Worm (Caenorhabditis elegans) whole organism, L4 larva: ENCODE results near the gene cah-4.

Source experiments
- F10B5.3 ChIP-seq: sonication (generic microtip); optimal IDR thresholded peaks from 2 replicates; lab custom pipeline; 2016; ENCODE audit warnings: mild to moderate bottlenecking, missing genetic modification characterization, missing compliant biosample characterization
- F44E2.7 ChIP-seq: fragments of 200-800 bp; sonication (Bioruptor generic); IDR thresholded peaks from 2 replicates; pipeline ENCODE4 v2.1.2; 2022; ENCODE audit warnings: missing genetic modification characterization, missing compliant biosample characterization
- R02D3.7 ChIP-seq: fragments of 150-350 bp; sonication (generic microtip); optimal IDR thresholded peaks from 3 replicates; lab custom pipeline; 2014; ENCODE audit warnings: missing biosample characterization, missing genetic modification characterization
- T26A8.4 ChIP-seq: fragments of 200-800 bp; sonication (Bioruptor generic); IDR thresholded peaks from 2 replicates; pipeline ENCODE4 v1.3.6; 2022; ENCODE audit warnings: missing genetic modification characterization, missing compliant biosample characterization
- Y48G9A.11 ChIP-seq: fragments of 200-800 bp; sonication (Bioruptor generic); IDR thresholded peaks from 2 replicates; pipeline ENCODE4 v1.3.6; 2022; ENCODE audit warnings: missing genetic modification reagents, missing genetic modification characterization, missing compliant biosample characterization
- ZK337.2 ChIP-seq: fragments of 200-800 bp; sonication (Bioruptor generic); IDR thresholded peaks from 2 replicates; pipeline ENCODE4 v1.3.6; 2022; ENCODE audit warnings: missing genetic modification reagents, missing genetic modification characterization, missing compliant biosample characterization
- aha-1 ChIP-seq: fragments of 150-350 bp; peaks from one replicate; lab custom pipeline; 2014; ENCODE audit warnings: missing biosample characterization, missing genetic modification characterization
- ama-1 ChIP-seq: fragments of 150-350 bp; optimal IDR thresholded peaks from 2 replicates; lab custom pipeline; 2014; ENCODE audit warnings: inconsistent platforms, mixed read lengths
- ceh-44 ChIP-seq: fragments of 200-800 bp; sonication (Bioruptor generic); IDR thresholded peaks from 2 replicates; pipeline ENCODE4 v1.3.6; 2022; ENCODE audit warnings: missing genetic modification reagents, missing genetic modification characterization, missing compliant biosample characterization
- ces-1 ChIP-seq: fragments of 150-350 bp; sonication (generic microtip); optimal IDR thresholded peaks from 4 replicates; lab custom pipeline; 2014; ENCODE audit warnings: missing biosample characterization, missing genetic modification reagents, missing genetic modification characterization
- ctbp-1 ChIP-seq: fragments of 200-800 bp; sonication (Bioruptor generic); IDR thresholded peaks from 2 replicates; pipeline ENCODE4 v1.3.6; 2022; ENCODE audit warnings: missing genetic modification reagents, missing genetic modification characterization, missing compliant biosample characterization
- daf-16 ChIP-seq, 3 experiments: sonication (generic microtip); optimal IDR thresholded peaks; 2 replicates each; lab custom pipeline; 2016 to 2017; ENCODE audit warnings: missing genetic modification characterization in 3 of 3, missing genetic modification reagents in 3 of 3, mild to moderate bottlenecking in 2 of 3, missing compliant biosample characterization in 2 of 3, missing biosample characterization in 1 of 3, moderate library complexity in 1 of 3
- dmd-8 ChIP-seq: fragments of 200-800 bp; sonication (Bioruptor generic); IDR thresholded peaks from 2 replicates; pipeline ENCODE4 v1.3.6; 2022; ENCODE audit warnings: missing genetic modification characterization, missing compliant biosample characterization
- dmd-9 ChIP-seq: fragments of 200-800 bp; sonication (Bioruptor generic); IDR thresholded peaks from 2 replicates; pipeline ENCODE4 v1.3.6; 2022; ENCODE audit warnings: missing genetic modification reagents, missing genetic modification characterization, missing compliant biosample characterization
- dpl-1 ChIP-seq: fragments of 150-350 bp; optimal IDR thresholded peaks from 2 replicates; lab custom pipeline; 2014; ENCODE audit warnings: missing biosample characterization, missing genetic modification reagents, missing genetic modification characterization
- duxl-1 ChIP-seq: sonication (generic microtip); optimal IDR thresholded peaks from 2 replicates; lab custom pipeline; 2016; ENCODE audit warnings: mild to moderate bottlenecking, missing genetic modification characterization, moderate library complexity, missing compliant biosample characterization; ENCODE audit not compliant: poor library complexity
- egl-43 ChIP-seq: fragments of 200-800 bp; sonication (Bioruptor generic); IDR thresholded peaks from 2 replicates; pipeline ENCODE4 v1.3.6; 2022; ENCODE audit warnings: missing genetic modification reagents, missing genetic modification characterization, missing compliant biosample characterization
- fkh-10 ChIP-seq: fragments of 150-350 bp; optimal IDR thresholded peaks from 2 replicates; lab custom pipeline; 2014; ENCODE audit warnings: missing biosample characterization, missing genetic modification reagents, missing genetic modification characterization
- hlh-11 ChIP-seq: fragments of 200-800 bp; sonication (Bioruptor generic); optimal IDR thresholded peaks from 2 replicates; lab custom pipeline; 2018; ENCODE audit warnings: mild to moderate bottlenecking, missing genetic modification characterization, missing compliant biosample characterization
- hlh-30 ChIP-seq: sonication (generic microtip); optimal IDR thresholded peaks from 2 replicates; lab custom pipeline; 2017; ENCODE audit warnings: antibody characterized with exemption, mild to moderate bottlenecking, missing genetic modification characterization, missing compliant biosample characterization; ENCODE audit not compliant: insufficient read depth
- hmg-1.1 ChIP-seq: fragments of 200-800 bp; sonication (Bioruptor generic); IDR thresholded peaks from 2 replicates; pipeline ENCODE4 v1.3.6; 2022; ENCODE audit warnings: missing genetic modification reagents, missing genetic modification characterization, missing compliant biosample characterization
- jun-1 ChIP-seq: fragments of 150-350 bp; optimal IDR thresholded peaks from 2 replicates; lab custom pipeline; 2014; ENCODE audit warnings: missing biosample characterization, missing genetic modification reagents, missing genetic modification characterization
- lim-7 ChIP-seq: fragments of 200-800 bp; sonication (Bioruptor generic); IDR thresholded peaks from 2 replicates; pipeline ENCODE4 v1.3.6; 2022; ENCODE audit warnings: missing genetic modification characterization, missing compliant biosample characterization
- lin-13 ChIP-seq: fragments of 150-350 bp; optimal IDR thresholded peaks from 2 replicates; lab custom pipeline; 2014; ENCODE audit warnings: missing biosample characterization, missing genetic modification reagents, missing genetic modification characterization
- lsy-2 ChIP-seq, 2 experiments: fragments of 150-350 bp in 1 of 2; sonication (generic microtip) in 1 of 2; optimal IDR thresholded peaks; 2 replicates each; lab custom pipeline; 2014 to 2017; ENCODE audit warnings: missing biosample characterization in 2 of 2, missing genetic modification characterization in 2 of 2
- nhr-10 ChIP-seq: fragments of 150-350 bp; optimal IDR thresholded peaks from 2 replicates; lab custom pipeline; 2014; ENCODE audit warnings: missing biosample characterization, missing genetic modification characterization
- nhr-11 ChIP-seq: fragments of 150-350 bp; optimal IDR thresholded peaks from 2 replicates; lab custom pipeline; 2014; ENCODE audit warnings: missing biosample characterization, missing genetic modification characterization
- nhr-111 ChIP-seq: fragments of 200-800 bp; sonication (Bioruptor generic); optimal IDR thresholded peaks from 2 replicates; lab custom pipeline; 2018; ENCODE audit warnings: mild to moderate bottlenecking, missing genetic modification characterization, missing compliant biosample characterization
- nhr-25 ChIP-seq: sonication (generic microtip); optimal IDR thresholded peaks from 2 replicates; lab custom pipeline; 2017; ENCODE audit warnings: missing genetic modification characterization, mild to moderate bottlenecking, missing compliant biosample characterization, antibody characterized with exemption, moderate library complexity, borderline replicate concordance; ENCODE audit not compliant: insufficient read depth
- nhr-76 ChIP-seq: fragments of 150-350 bp; optimal IDR thresholded peaks from 2 replicates; lab custom pipeline; 2014; ENCODE audit warnings: missing biosample characterization, missing genetic modification characterization
- nhr-77 ChIP-seq: fragments of 150-350 bp; optimal IDR thresholded peaks from 2 replicates; lab custom pipeline; 2014; ENCODE audit warnings: missing biosample characterization, missing genetic modification characterization
- sdz-12 ChIP-seq: fragments of 200-800 bp; sonication (Bioruptor generic); optimal IDR thresholded peaks from 2 replicates; lab custom pipeline; 2018; ENCODE audit warnings: mild to moderate bottlenecking, missing genetic modification characterization, missing compliant biosample characterization
- skn-1 ChIP-seq: fragments of 150-350 bp; optimal IDR thresholded peaks from 2 replicates; lab custom pipeline; 2014; ENCODE audit warnings: missing biosample characterization, missing genetic modification characterization
- spr-1 ChIP-seq: sonication (generic microtip); optimal IDR thresholded peaks from 2 replicates; lab custom pipeline; 2016; ENCODE audit warnings: mild to moderate bottlenecking, missing genetic modification characterization, missing compliant biosample characterization
- unc-39 ChIP-seq: sonication (generic microtip); optimal IDR thresholded peaks from 2 replicates; lab custom pipeline; 2017; ENCODE audit warnings: missing biosample characterization, missing genetic modification characterization
- unc-62 ChIP-seq, 3 experiments: fragments of 150-350 bp in 1 of 3; sonication (generic microtip); optimal IDR thresholded peaks in 2 of 3; peaks in 1 of 3; 1 replicate in 1 of 3; 2 replicates in 2 of 3; lab custom pipeline; 2014 to 2017; ENCODE audit warnings: missing biosample characterization in 3 of 3, missing genetic modification characterization in 3 of 3, missing genetic modification reagents in 3 of 3, missing genotype in 1 of 3
- zfp-2 ChIP-seq: sonication (generic microtip); optimal IDR thresholded peaks from 2 replicates; lab custom pipeline; 2016; ENCODE audit warnings: mild to moderate bottlenecking, missing genetic modification characterization, missing compliant biosample characterization
- ztf-7 ChIP-seq: fragments of 150-350 bp; optimal IDR thresholded peaks from 2 replicates; lab custom pipeline; 2014; ENCODE audit warnings: missing biosample characterization, missing genetic modification characterization

cah-4 gene

DNA sequence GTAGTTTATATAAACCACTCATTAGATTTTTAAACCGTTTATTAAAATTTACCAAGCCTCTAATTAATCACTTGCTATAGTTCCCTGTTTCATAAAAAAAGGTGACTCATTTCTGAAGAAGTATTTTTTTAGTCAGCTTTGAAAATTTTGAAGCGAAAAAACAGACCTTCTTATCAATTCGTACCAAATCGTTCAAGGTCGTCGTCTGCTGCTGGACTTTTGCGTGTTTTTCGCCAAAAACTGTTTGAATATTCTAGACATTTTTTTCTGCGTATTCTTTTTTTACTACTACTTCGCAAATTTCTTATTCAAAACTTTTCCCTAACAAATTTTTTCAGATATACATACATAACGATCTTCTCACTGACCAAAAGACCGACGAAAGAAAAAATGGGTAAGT lies at the start of gene cah-4:
cah-4 (plus strand) TSS at position 339 of the 400 bp plus-strand sequence.
- TF ChIP-seq nhr-25 (tag; lab: Kevin White, UChicago) (no peak), sdz-12 (GFP tag; lab: Kevin White, UChicago) (no peak), dmd-8 (GFP tag; lab: Robert Waterston, UW) (no peak), ceh-44 (GFP tag; lab: Robert Waterston, UW) (no peak), F44E2.7 (GFP tag; lab: Robert Waterston, UW) (no peak), unc-39 (tag; lab: Kevin White, UChicago) (no peak), ZK337.2 (0 out of 2 replicates have a peak, but pooled peaks have one; percentile 17), egl-43 (GFP tag; lab: Robert Waterston, UW) (no peak), aha-1 (tag; lab: Kevin White, UChicago) (peak; percentile 69), ama-1 (peak; percentile 92), skn-1 (no peak)
- TF ChIP-seq, all 104 proteins: peak for 3

DNA sequence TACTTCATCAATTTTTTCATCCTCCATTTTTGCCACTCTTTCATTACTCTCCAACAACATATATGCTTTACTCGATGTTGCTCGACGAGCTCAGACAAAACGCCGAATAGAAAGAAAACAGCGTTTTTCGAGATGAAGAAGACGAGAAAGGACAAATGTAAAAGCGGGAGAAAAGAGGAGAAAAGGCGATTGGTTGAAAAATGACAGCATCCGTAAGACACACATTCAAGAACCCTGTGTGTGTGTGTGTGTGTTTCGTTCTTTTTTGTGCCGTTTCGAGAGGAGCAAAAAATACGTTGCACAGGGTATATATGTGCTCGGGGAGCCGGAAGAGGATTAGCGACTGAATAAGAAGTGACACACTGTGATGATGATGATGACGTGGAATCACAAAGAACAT lies 48.6 kb upstream of the cah-4 start:
- 0 out of 2 replicates have a peak, but pooled peaks have one; percentile 20 for TF ChIP-seq ctbp-1 (GFP tag; lab: Robert Waterston, UW)
- peak in 1 of 2 experiments; percentile 96 for TF ChIP-seq unc-62 (GFP tag; optimal IDR thresholded peaks at IDR 0.05 in 1 of 2; lab: Kevin White, UChicago)
- TF ChIP-seq unc-62 (tag; optimal IDR thresholded peaks at IDR 0.05; lab: Kevin White, UChicago), result no peak
- TF ChIP-seq nhr-111, result no peak
- TF ChIP-seq F44E2.7 (GFP tag; lab: Robert Waterston, UW), result no peak
- peak; percentile 46; the same call in 1 of the 2 replicates for TF ChIP-seq hmg-1.1 (GFP tag; lab: Robert Waterston, UW)

DNA sequence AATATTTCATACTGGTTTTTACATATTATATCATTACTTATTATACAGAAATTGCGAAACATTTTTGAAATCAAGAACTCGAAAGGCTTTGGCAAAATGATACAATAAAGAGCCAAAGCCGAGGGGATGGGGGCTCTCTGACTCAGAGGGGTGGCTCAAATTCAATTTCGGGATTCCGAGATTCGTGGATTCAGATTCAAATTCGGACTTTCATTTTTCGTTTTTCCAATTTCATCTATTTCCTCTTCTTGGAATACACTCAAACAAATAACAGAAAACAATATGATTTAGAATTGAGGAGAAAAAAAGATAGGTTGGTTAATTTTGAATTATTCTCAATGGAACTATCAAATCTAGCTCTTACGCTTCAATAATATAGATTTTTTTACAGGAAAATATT lies 43.3 kb upstream of the cah-4 start:
- TF ChIP-seq Y48G9A.11, result no peak
- TF ChIP-seq zfp-2, result no peak
- TF ChIP-seq daf-16 (GFP tag; optimal IDR thresholded peaks at IDR 0.05; lab: Kevin White, UChicago), result no peak
- no peak for TF ChIP-seq daf-16 (tag; optimal IDR thresholded peaks at IDR 0.05; lab: Kevin White, UChicago)
- TF ChIP-seq ctbp-1 (GFP tag; lab: Robert Waterston, UW), result 0 out of 2 replicates have a peak, but pooled peaks have one; percentile 25
- TF ChIP-seq lsy-2 (tag; optimal IDR thresholded peaks at IDR 0.05; lab: Kevin White, UChicago), result peak in 1 of 2 experiments; percentile 5
- TF ChIP-seq duxl-1, result no peak
- no peak for TF ChIP-seq R02D3.7
- TF ChIP-seq fkh-10 (GFP tag; lab: Kevin White, UChicago), result peak; percentile 71
- TF ChIP-seq nhr-11 (tag; lab: Kevin White, UChicago), result no peak
- TF ChIP-seq lin-13 (GFP tag; lab: Kevin White, UChicago), result no peak
- TF ChIP-seq hlh-11 (tag; lab: Kevin White, UChicago), result no peak
- TF ChIP-seq ces-1 (GFP tag; lab: Kevin White, UChicago), result peak; percentile 76
- no peak for TF ChIP-seq spr-1 (tag; lab: Kevin White, UChicago)
- TF ChIP-seq F10B5.3 (tag; lab: Kevin White, UChicago), result no peak
- TF ChIP-seq ztf-7, result no peak
- no peak for TF ChIP-seq dpl-1

DNA sequence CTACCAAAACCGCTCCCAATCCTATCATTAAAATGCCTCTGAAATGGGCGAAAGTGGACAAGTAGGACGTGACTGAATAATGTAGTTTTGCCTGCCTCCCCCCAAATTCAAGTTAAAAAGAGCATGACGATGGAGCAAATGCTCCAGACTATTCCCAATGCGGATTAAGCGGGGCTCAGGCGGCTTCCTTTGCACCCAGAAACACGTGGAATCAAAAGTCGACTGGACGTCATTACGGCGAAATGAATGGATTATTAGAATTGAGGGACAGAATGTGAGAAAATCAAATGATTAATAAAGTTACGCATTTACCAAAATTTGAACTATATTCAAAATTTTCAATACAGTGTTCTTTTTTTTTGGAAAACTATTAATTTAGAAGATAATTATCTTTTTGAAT lies 42.5 kb upstream of the cah-4 start:
- TF ChIP-seq ZK337.2 (no peak), hlh-30 (peak; percentile 42)

DNA sequence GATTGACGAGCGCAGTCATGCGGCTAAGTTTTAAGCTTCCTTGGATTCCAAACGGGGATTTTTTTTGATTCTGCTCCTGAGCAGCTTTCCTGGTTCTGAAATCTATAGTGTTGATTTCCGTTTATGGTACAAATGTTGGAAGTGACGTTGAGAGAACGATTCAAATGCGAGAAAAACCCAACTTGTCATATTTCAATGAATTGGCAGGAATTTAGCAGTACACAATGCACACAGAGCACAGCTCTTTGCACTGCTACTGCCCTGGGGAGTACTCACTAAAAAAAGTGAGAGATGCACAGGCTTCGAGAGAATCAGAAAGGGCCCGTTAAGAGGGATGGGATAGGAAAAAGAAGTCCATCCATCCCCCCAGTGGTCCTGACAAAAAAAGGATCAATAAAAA lies 41.8 kb upstream of the cah-4 start, which contains the start of gene sad-1:
sad-1 (minus strand) TSS at position 101 of the 400 bp plus-strand sequence.
- TF ChIP-seq egl-43 (GFP tag; lab: Robert Waterston, UW) (no peak), nhr-76 (tag; lab: Kevin White, UChicago) (no peak), jun-1 (tag; lab: Kevin White, UChicago) (no peak), ces-1 (GFP tag; lab: Kevin White, UChicago) (no peak), aha-1 (tag; lab: Kevin White, UChicago) (peak; percentile 53), dmd-9 (GFP tag; lab: Robert Waterston, UW) (0 out of 2 replicates have a peak, but pooled peaks have one; percentile 40), nhr-10 (tag; lab: Kevin White, UChicago) (no peak), hmg-1.1 (GFP tag; lab: Robert Waterston, UW) (peak; percentile 43; the same call in 1 of the 2 replicates), lim-7 (no peak), T26A8.4 (no peak), nhr-77 (tag; lab: Kevin White, UChicago) (no peak)
